Fruit fly (Drosophila melanogaster) whole organism, prepupa: ENCODE results near the gene eIF3a.
A peak's percentile ranks its signal among the peaks of the same experiment; 100 is the strongest.

Experiments
- Blimp-1 ChIP-seq: fragments of 200-800 bp; sonication (Bioruptor generic); optimal IDR thresholded peaks from 3 replicates; lab custom pipeline; 2017; ENCODE audit warnings: missing biosample characterization, missing genetic modification characterization, mild to moderate bottlenecking, moderate library complexity, missing genetic modification reagents
- CG10631 ChIP-seq: fragments of 200-800 bp; sonication (Bioruptor generic); optimal IDR thresholded peaks from 2 replicates; lab custom pipeline; 2016; ENCODE audit warnings: missing biosample characterization, missing genetic modification characterization
- CG11762 ChIP-seq: fragments of 200-800 bp; sonication (Bioruptor generic); optimal IDR thresholded peaks from 3 replicates; lab custom pipeline; 2016; ENCODE audit warnings: missing biosample characterization, missing genetic modification characterization; ENCODE audit not compliant: insufficient read depth
- CG11902 ChIP-seq: fragments of 200-800 bp; sonication (Bioruptor generic); optimal IDR thresholded peaks from 3 replicates; lab custom pipeline; 2016; ENCODE audit warnings: missing biosample characterization, missing genetic modification characterization
- CG15336 ChIP-seq: fragments of 200-800 bp; sonication (Bioruptor generic); IDR thresholded peaks from 2 replicates; pipeline ENCODE4 v1.3.6; 2022; ENCODE audit warnings: missing biosample characterization, missing genetic modification characterization
- CG1621 ChIP-seq: fragments of 200-800 bp; sonication (Bioruptor generic); optimal IDR thresholded peaks from 3 replicates; lab custom pipeline; 2018; ENCODE audit warnings: missing biosample characterization, mild to moderate bottlenecking, missing genetic modification characterization
- CG16779 ChIP-seq: fragments of 200-800 bp; sonication (Bioruptor generic); optimal IDR thresholded peaks from 3 replicates; lab custom pipeline; 2017; ENCODE audit warnings: missing biosample characterization, mild to moderate bottlenecking, missing genetic modification characterization
- CG31627 ChIP-seq: fragments of 200-800 bp; sonication (Bioruptor generic); optimal IDR thresholded peaks from 3 replicates; lab custom pipeline; 2016; ENCODE audit warnings: missing biosample characterization, missing genetic modification characterization
- CG32006 ChIP-seq: fragments of 200-800 bp; sonication (Bioruptor generic); optimal IDR thresholded peaks from 3 replicates; lab custom pipeline; 2017; ENCODE audit warnings: missing biosample characterization, mild to moderate bottlenecking, missing genetic modification characterization
- CG34406 ChIP-seq: fragments of 200-800 bp; sonication (Bioruptor generic); optimal IDR thresholded peaks from 3 replicates; lab custom pipeline; 2016; ENCODE audit warnings: missing biosample characterization, missing genetic modification characterization
- CG3919 ChIP-seq: fragments of 200-800 bp; sonication (Bioruptor generic); optimal IDR thresholded peaks from 3 replicates; lab custom pipeline; 2016; ENCODE audit warnings: missing biosample characterization, missing genetic modification characterization
- CG4318 ChIP-seq: fragments of 200-800 bp; sonication (Bioruptor generic); optimal IDR thresholded peaks from 3 replicates; lab custom pipeline; 2017; ENCODE audit warnings: missing biosample characterization, mild to moderate bottlenecking, missing genetic modification characterization
- CG6808 ChIP-seq: fragments of 200-800 bp; sonication (Bioruptor generic); optimal IDR thresholded peaks from 3 replicates; lab custom pipeline; 2017; ENCODE audit warnings: missing biosample characterization, missing genetic modification characterization, mild to moderate bottlenecking, moderate library complexity, missing genetic modification reagents
- CG6854 ChIP-seq: fragments of 200-800 bp; sonication (Bioruptor generic); optimal IDR thresholded peaks from 2 replicates; lab custom pipeline; 2017; ENCODE audit warnings: missing biosample characterization, mild to moderate bottlenecking, missing genetic modification characterization
- CG8119 ChIP-seq: fragments of 200-800 bp; sonication (Bioruptor generic); IDR thresholded peaks from 3 replicates; pipeline ENCODE4 v1.3.6; 2022; ENCODE audit warnings: missing biosample characterization, missing genetic modification characterization
- Eip78C ChIP-seq: fragments of 200-800 bp; sonication (Bioruptor generic); peaks from one replicate; lab custom pipeline; 2016; ENCODE audit warnings: missing biosample characterization, missing genetic modification characterization
- Gug ChIP-seq: fragments of 200-800 bp; sonication (Bioruptor generic); IDR thresholded peaks from 2 replicates; pipeline ENCODE4 v1.3.6; 2022; ENCODE audit warnings: missing biosample characterization, missing genetic modification characterization
- Hr38 ChIP-seq: sonication (Bioruptor generic); optimal IDR thresholded peaks from 2 replicates; lab custom pipeline; 2016; ENCODE audit warnings: missing biosample characterization, missing genetic modification characterization
- Hr4 ChIP-seq: fragments of 200-800 bp; sonication (Bioruptor generic); optimal IDR thresholded peaks from 3 replicates; lab custom pipeline; 2016; ENCODE audit warnings: missing biosample characterization, missing genetic modification characterization
- Met ChIP-seq: fragments of 200-800 bp; sonication (Bioruptor generic); optimal IDR thresholded peaks from 3 replicates; lab custom pipeline; 2016; ENCODE audit warnings: missing biosample characterization, missing genetic modification characterization
- OdsH ChIP-seq: fragments of 200-800 bp; sonication (Bioruptor generic); optimal IDR thresholded peaks from 3 replicates; lab custom pipeline; 2016; ENCODE audit warnings: missing biosample characterization, missing genetic modification characterization
- Sox102F ChIP-seq: fragments of 200-800 bp; sonication (Bioruptor generic); optimal IDR thresholded peaks from 2 replicates; lab custom pipeline; 2016; ENCODE audit warnings: missing biosample characterization, mild to moderate bottlenecking, missing genetic modification characterization
- Sox14 ChIP-seq: fragments of 200-800 bp; sonication (Bioruptor generic); optimal IDR thresholded peaks from 3 replicates; lab custom pipeline; 2016; ENCODE audit warnings: missing biosample characterization, missing genetic modification characterization
- Sox15 ChIP-seq: fragments of 200-800 bp; sonication (Bioruptor generic); optimal IDR thresholded peaks from 3 replicates; lab custom pipeline; 2016; ENCODE audit warnings: missing biosample characterization, missing genetic modification characterization
- dsx ChIP-seq: fragments of 200-800 bp; optimal IDR thresholded peaks from 3 replicates; lab custom pipeline; 2019; ENCODE audit warnings: missing biosample characterization, mild to moderate bottlenecking, missing genetic modification characterization, moderate library complexity; ENCODE audit not compliant: poor library complexity, severe bottlenecking
- eg ChIP-seq: fragments of 200-800 bp; sonication (Bioruptor generic); IDR thresholded peaks from 3 replicates; pipeline ENCODE4 v1.3.6; 2022; ENCODE audit warnings: missing biosample characterization, missing genetic modification characterization
- fkh ChIP-seq: fragments of 200-800 bp; sonication (Bioruptor generic); optimal IDR thresholded peaks from 3 replicates; lab custom pipeline; 2017; ENCODE audit warnings: missing biosample characterization, mild to moderate bottlenecking, missing genetic modification characterization, moderate library complexity
- net ChIP-seq: fragments of 200-800 bp; sonication (Bioruptor generic); optimal IDR thresholded peaks from 3 replicates; lab custom pipeline; 2016; ENCODE audit warnings: missing biosample characterization, missing genetic modification characterization
- ss ChIP-seq, 2 experiments: fragments of 200-800 bp; sonication (Bioruptor generic); optimal IDR thresholded peaks; 2 replicates in 1 of 2; 3 replicates in 1 of 2; lab custom pipeline; 2017 to 2018; ENCODE audit warnings: mild to moderate bottlenecking in 2 of 2, missing biosample characterization in 2 of 2, missing genetic modification characterization in 2 of 2, moderate library complexity in 1 of 2
- svp ChIP-seq: fragments of 200-800 bp; sonication (Bioruptor generic); peaks from one replicate; lab custom pipeline; 2016; ENCODE audit warnings: missing biosample characterization, missing genetic modification characterization
- vri ChIP-seq: fragments of 200-800 bp; sonication (Bioruptor generic); optimal IDR thresholded peaks from 3 replicates; lab custom pipeline; 2016; ENCODE audit warnings: missing biosample characterization, mild to moderate bottlenecking, missing genetic modification characterization

Gene eIF3a

dm6 chr3R:4453213-4453956 is 19.7 kb upstream of the eIF3a start (continued):
- TF ChIP-seq CG32006 (GFP tag; lab: Kevin White, UChicago) = no peak
- TF ChIP-seq Met (GFP tag; lab: Kevin White, UChicago) = peak; percentile 1
- peak; percentile 41 for TF ChIP-seq Sox102F (GFP tag; lab: Kevin White, UChicago)
- peak; percentile 27 for TF ChIP-seq net (GFP tag; lab: Kevin White, UChicago)
- TF ChIP-seq CG8119 (GFP tag; lab: Robert Waterston, UW) = peak; percentile 60; the same call in 1 of the 3 replicates
- peak; percentile 48; the same call in 1 of the 2 replicates for TF ChIP-seq CG15336
- TF ChIP-seq CG10631 (GFP tag; lab: Kevin White, UChicago) = no peak
- TF ChIP-seq dsx = peak; percentile 99
- no peak for TF ChIP-seq CG31627 (GFP tag; lab: Kevin White, UChicago)

- peak; percentile 38; the same call in 1 of the 2 replicates for TF ChIP-seq CG15336
- peak; percentile 11 for TF ChIP-seq Eip78C
- no peak for TF ChIP-seq CG11762 (GFP tag; lab: Kevin White, UChicago)
- TF ChIP-seq Hr38 (GFP tag; lab: Kevin White, UChicago) = no peak
- TF ChIP-seq CG8119 (GFP tag; lab: Robert Waterston, UW) = peak; percentile 37; the same call in 1 of the 3 replicates
- peak; percentile 63 for TF ChIP-seq Blimp-1
- TF ChIP-seq CG3919 = peak; percentile 3
- TF ChIP-seq CG11902 (GFP tag; lab: Kevin White, UChicago) = no peak
- no peak for TF ChIP-seq Sox15
- no peak for TF ChIP-seq CG34406
- no peak for TF ChIP-seq CG32006 (GFP tag; lab: Kevin White, UChicago)
- TF ChIP-seq eg (GFP tag; lab: Robert Waterston, UW) = peak; percentile 37; the same call in 1 of the 3 replicates
- no peak for TF ChIP-seq CG4318 (GFP tag; lab: Kevin White, UChicago)
- TF ChIP-seq fkh (GFP tag; lab: Kevin White, UChicago) = peak; percentile 4
- TF ChIP-seq vri (GFP tag; lab: Kevin White, UChicago) = peak; percentile 94
- TF ChIP-seq Met (GFP tag; lab: Kevin White, UChicago) = no peak
- peak; percentile 58 for TF ChIP-seq CG6854 (GFP tag; lab: Kevin White, UChicago)
- no peak for TF ChIP-seq net (GFP tag; lab: Kevin White, UChicago)
- peak; percentile 26 for TF ChIP-seq CG16779 (tag; lab: Kevin White, UChicago)
- TF ChIP-seq OdsH (GFP tag; lab: Kevin White, UChicago) = no peak
- TF ChIP-seq svp = peak; percentile 79
- no peak for TF ChIP-seq Hr4 (GFP tag; lab: Kevin White, UChicago)
These were observed 18.8 kb upstream of the eIF3a start for dm6 chr3R:4452345-4453044.

- TF ChIP-seq CG3919 = no peak
- TF ChIP-seq eg (GFP tag; lab: Robert Waterston, UW) = peak; percentile 29; the same call in 1 of the 3 replicates
- no peak for TF ChIP-seq CG6808 (GFP tag; lab: Kevin White, UChicago)
- TF ChIP-seq CG15336 = 0 out of 2 replicates have a peak, but pooled peaks have one; percentile 21
- TF ChIP-seq CG34406 = no peak
- TF ChIP-seq CG8119 (GFP tag; lab: Robert Waterston, UW) = 0 out of 3 replicates have a peak, but pooled peaks have one; percentile 21
- peak; percentile 31 for TF ChIP-seq CG1621 (tag; lab: Kevin White, UChicago)
- peak; percentile 34 for TF ChIP-seq Eip78C
- TF ChIP-seq fkh (GFP tag; lab: Kevin White, UChicago) = no peak
- no peak for TF ChIP-seq Gug (GFP tag; lab: Robert Waterston, UW)
- TF ChIP-seq, all 60 proteins: peak for 5
These were observed 17.0 kb upstream of the eIF3a start for dm6 chr3R:4450721-4451120.

- TF ChIP-seq Met (GFP tag; lab: Kevin White, UChicago) (no peak), Sox14 (GFP tag; lab: Kevin White, UChicago) (no peak), CG15336 (no peak), CG31627 (GFP tag; lab: Kevin White, UChicago) (no peak), svp (peak; percentile 0), CG11762 (GFP tag; lab: Kevin White, UChicago) (no peak), eg (GFP tag; lab: Robert Waterston, UW) (no peak), ss (GFP tag; optimal IDR thresholded peaks at IDR 0.05; lab: Kevin White, UChicago) (peak in 1 of 2 experiments; percentile 17)
These were observed 15.6 kb upstream of the eIF3a start for dm6 chr3R:4449256-4449655.
